Worm (Caenorhabditis elegans): Measurements from ENCODE around the gene srh-97.

The srh-97 gene

ce11 chrV:16992383-16992782, 24.5 kb upstream of the srh-97 start:
- no peak for TF ChIP-seq zag-1 (tag; optimal IDR thresholded peaks at IDR 0.05)
- TF ChIP-seq aha-1 (tag; optimal IDR thresholded peaks at IDR 0.05): no peak
- TF ChIP-seq fkh-8 (tag; optimal IDR thresholded peaks at IDR 0.05): no peak
- no peak for TF ChIP-seq nhr-47 (tag; optimal IDR thresholded peaks at IDR 0.05)
- no peak for TF ChIP-seq egl-13 (tag; optimal IDR thresholded peaks at IDR 0.05)
- no peak for TF ChIP-seq egl-27 (tag; optimal IDR thresholded peaks at IDR 0.05)
- no peak for TF ChIP-seq unc-98 (GFP tag; IDR thresholded peaks at IDR 0.05)

ce11 chrV:17000204-17000603, 16.7 kb upstream of the srh-97 start, which contains the start of gene str-217:
TSS of gene str-217 (minus strand) at chrV:17000304.
- TF ChIP-seq C34B4.2 (tag; optimal IDR thresholded peaks at IDR 0.05) (no peak), unc-98 (GFP tag; IDR thresholded peaks at IDR 0.05) (no peak), tlp-1 (tag; optimal IDR thresholded peaks at IDR 0.05) (no peak), elt-2 (tag; optimal IDR thresholded peaks at IDR 0.05) (no peak), efl-1 (optimal IDR thresholded peaks at IDR 0.05) (no peak), efl-1 (GFP tag; optimal IDR thresholded peaks at IDR 0.05 in 1 of 2) (no peak), F16B12.6 (tag; optimal IDR thresholded peaks at IDR 0.05) (no peak)

ce11 chrV:17000635-17001034, 16.3 kb upstream of the srh-97 start:
- TF ChIP-seq mab-9 (GFP tag; IDR thresholded peaks at IDR 0.05): no peak

ce11 chrV:17001167-17001566, 15.7 kb upstream of the srh-97 start, which contains the start of gene sri-9:
TSS of gene sri-9 (plus strand) at chrV:17001467.
- TF ChIP-seq nhr-76 (tag; optimal IDR thresholded peaks at IDR 0.05) (no peak), elt-3 (tag; optimal IDR thresholded peaks at IDR 0.05) (no peak), tlp-1 (tag; optimal IDR thresholded peaks at IDR 0.05) (no peak), snpc-4 (tag; optimal IDR thresholded peaks at IDR 0.05) (no peak), egl-27 (tag; optimal IDR thresholded peaks at IDR 0.05) (no peak), lin-14 (GFP tag; optimal IDR thresholded peaks at IDR 0.05) (no peak), C34B4.2 (tag; optimal IDR thresholded peaks at IDR 0.05) (no peak), lir-3 (tag; optimal IDR thresholded peaks at IDR 0.05; ENCODE audit: poor library complexity) (no peak), zip-4 (GFP tag; optimal IDR thresholded peaks at IDR 0.05) (no peak), ztf-11 (tag; optimal IDR thresholded peaks at IDR 0.05) (no peak), nhr-77 (tag; optimal IDR thresholded peaks at IDR 0.05) (no peak), skn-1 (tag; optimal IDR thresholded peaks at IDR 0.05) (no peak)

- TF ChIP-seq unc-62 (GFP tag; optimal IDR thresholded peaks at IDR 0.05): no peak
- TF ChIP-seq hpl-2 (GFP tag; optimal IDR thresholded peaks at IDR 0.05): no peak
- no peak for TF ChIP-seq nhr-47 (tag; optimal IDR thresholded peaks at IDR 0.05)
- no peak for TF ChIP-seq fos-1 (tag; optimal IDR thresholded peaks at IDR 0.05)
- TF ChIP-seq unc-30 (tag; optimal IDR thresholded peaks at IDR 0.05): no peak
- no peak for TF ChIP-seq mep-1 (tag; optimal IDR thresholded peaks at IDR 0.05)
- no peak for TF ChIP-seq nhr-71 (tag; optimal IDR thresholded peaks at IDR 0.05)
These were observed 11.7 kb upstream of the srh-97 start, which contains the start of gene srh-131 for ce11 chrV:17005189-17005588. TSS of gene srh-131 (plus strand) at chrV:17005489.

- TF ChIP-seq unc-130 (tag; optimal IDR thresholded peaks at IDR 0.05) (no peak), dsc-1 (tag; optimal IDR thresholded peaks at IDR 0.05) (no peak), sup-37 (GFP tag; optimal IDR thresholded peaks at IDR 0.05) (no peak), unc-30 (tag; optimal IDR thresholded peaks at IDR 0.05) (no peak), C04F5.9 (tag; optimal IDR thresholded peaks at IDR 0.05) (no peak), ztf-4 (tag; optimal IDR thresholded peaks at IDR 0.05) (no peak), pqm-1 (tag; optimal IDR thresholded peaks at IDR 0.05) (no peak), nhr-84 (tag; optimal IDR thresholded peaks at IDR 0.05) (no peak), hlh-17 (GFP tag; optimal IDR thresholded peaks at IDR 0.05; ENCODE audit: borderline replicate concordance) (no peak), mab-9 (GFP tag; IDR thresholded peaks at IDR 0.05) (no peak)
These were observed 8.6 kb upstream of the srh-97 start, which contains the start of gene sri-69 for ce11 chrV:17008302-17008701. TSS of gene sri-69 (minus strand) at chrV:17008402.

Data from whole organism, L1 larva.